Fruit fly (Drosophila melanogaster): ENCODE results near the gene CG46301.

DNA sequence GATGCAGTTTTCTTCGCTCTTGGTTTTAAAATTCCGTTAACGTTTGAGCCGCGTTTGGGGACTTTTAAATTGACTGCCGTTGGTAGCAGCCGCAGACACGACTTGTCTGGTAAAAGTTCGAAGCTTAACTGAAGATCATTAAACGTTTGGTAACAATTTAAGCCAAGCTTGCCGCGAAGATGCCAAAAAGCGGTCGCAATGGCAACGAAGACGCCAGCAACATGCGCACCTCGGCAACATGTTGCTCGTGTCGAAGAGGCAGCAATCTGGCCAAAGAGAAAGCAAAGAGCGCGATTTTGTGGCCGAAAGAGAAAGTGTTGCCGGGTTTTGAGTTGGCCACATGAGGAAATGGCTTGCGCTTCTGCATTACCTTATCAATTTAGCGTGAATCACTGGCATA is 76.7 kb downstream of the CG46301 start, which contains the start of gene CG43333:
- TF ChIP-seq psq (optimal IDR thresholded peaks at IDR 0.05) (no peak), CG8478 (optimal IDR thresholded peaks at IDR 0.05) (no peak), EcR (GFP tag; optimal IDR thresholded peaks at IDR 0.05) (no peak), usp (GFP tag; optimal IDR thresholded peaks at IDR 0.05) (no peak), pan (optimal IDR thresholded peaks at IDR 0.05) (no peak)
